Fruit fly (Drosophila melanogaster) whole organism, embryonic: Measurements from ENCODE around the gene CG45207.

Source experiments
- B-H1 ChIP-seq: fragments of 200-800 bp; sonication (Bioruptor generic); IDR thresholded peaks from 3 replicates; pipeline ENCODE4 v1.3.6; 2022; ENCODE audit warnings: missing biosample characterization, missing genetic modification characterization
- BtbVII ChIP-seq: fragments of 200-800 bp; sonication (Bioruptor generic); optimal IDR thresholded peaks from 3 replicates; lab custom pipeline; 2017; ENCODE audit warnings: missing biosample characterization, mild to moderate bottlenecking, missing genetic modification characterization
- CG11456 ChIP-seq: fragments of 200-800 bp; sonication (Bioruptor generic); IDR thresholded peaks from 3 replicates; pipeline ENCODE4 v1.3.6; 2022; ENCODE audit warnings: missing biosample characterization, missing genetic modification characterization
- CG11696 ChIP-seq: fragments of 200-800 bp; sonication (Bioruptor generic); IDR thresholded peaks from 2 replicates; pipeline ENCODE4 v1.3.6; 2022; ENCODE audit warnings: missing biosample characterization, missing genetic modification characterization
- CG12071 ChIP-seq: fragments of 200-800 bp; sonication (Bioruptor generic); optimal IDR thresholded peaks from 3 replicates; lab custom pipeline; 2018; ENCODE audit warnings: missing biosample characterization, mild to moderate bottlenecking, missing genetic modification characterization
- CG12155 ChIP-seq: fragments of 200-800 bp; sonication (Bioruptor generic); optimal IDR thresholded peaks from 3 replicates; lab custom pipeline; 2016; ENCODE audit warnings: missing biosample characterization, missing genetic modification characterization
- CG13775 ChIP-seq: fragments of 200-800 bp; sonication (Bioruptor generic); optimal IDR thresholded peaks from 3 replicates; lab custom pipeline; 2017; ENCODE audit warnings: missing biosample characterization, mild to moderate bottlenecking, missing genetic modification characterization
- CG15011 ChIP-seq: fragments of 200-800 bp; sonication (Bioruptor generic); optimal IDR thresholded peaks from 3 replicates; lab custom pipeline; 2018; ENCODE audit warnings: missing biosample characterization, mild to moderate bottlenecking, missing genetic modification characterization
- CG15073 ChIP-seq: fragments of 200-800 bp; sonication (Bioruptor generic); optimal IDR thresholded peaks from 2 replicates; lab custom pipeline; 2016; ENCODE audit warnings: missing biosample characterization, missing genetic modification characterization
- CG15601 ChIP-seq: fragments of 200-800 bp; sonication (Bioruptor generic); optimal IDR thresholded peaks from 3 replicates; lab custom pipeline; 2019; ENCODE audit warnings: missing biosample characterization, mild to moderate bottlenecking, missing genetic modification characterization, moderate library complexity
- CG16813 ChIP-seq: fragments of 200-800 bp; sonication (Bioruptor generic); IDR thresholded peaks from 3 replicates; pipeline ENCODE4 v1.3.6; 2022; ENCODE audit warnings: missing biosample characterization, missing genetic modification characterization; ENCODE audit not compliant: partially characterized antibody
- CG16863 ChIP-seq: fragments of 200-800 bp; sonication (Bioruptor generic); optimal IDR thresholded peaks from 3 replicates; lab custom pipeline; 2016; ENCODE audit warnings: missing biosample characterization, missing genetic modification characterization
- CG1792 ChIP-seq: fragments of 200-800 bp; sonication (Bioruptor generic); optimal IDR thresholded peaks from 2 replicates; lab custom pipeline; 2016; ENCODE audit warnings: missing biosample characterization, missing genetic modification characterization
- CG2889 ChIP-seq: fragments of 200-800 bp; sonication (Bioruptor generic); IDR thresholded peaks from 3 replicates; pipeline ENCODE4 v1.3.6; 2022; ENCODE audit warnings: missing biosample characterization, missing genetic modification characterization
- CG32767 ChIP-seq: fragments of 200-800 bp; sonication (Bioruptor generic); IDR thresholded peaks from 2 replicates; pipeline ENCODE4 v1.3.6; 2022; ENCODE audit warnings: missing biosample characterization, missing genetic modification characterization
- CG34224 ChIP-seq: fragments of 200-800 bp; sonication (Bioruptor generic); IDR thresholded peaks from 3 replicates; pipeline ENCODE4 v1.3.6; 2022; ENCODE audit warnings: missing biosample characterization, missing genetic modification characterization; ENCODE audit not compliant: partially characterized antibody
- CG3847 ChIP-seq: fragments of 200-800 bp; sonication (Bioruptor generic); IDR thresholded peaks from 2 replicates; pipeline ENCODE4 v1.3.6; 2022; ENCODE audit warnings: missing biosample characterization, missing genetic modification characterization
- CG4424 ChIP-seq: fragments of 200-800 bp; sonication (Bioruptor generic); optimal IDR thresholded peaks from 3 replicates; lab custom pipeline; 2016; ENCODE audit warnings: missing biosample characterization, missing genetic modification characterization
- CG8478 ChIP-seq: fragments of >200 bp; optimal IDR thresholded peaks from 2 replicates; lab custom pipeline; 2018
- CrebB ChIP-seq: fragments of 200-800 bp; sonication (Bioruptor generic); optimal IDR thresholded peaks from 3 replicates; lab custom pipeline; 2018; ENCODE audit warnings: missing biosample characterization, mild to moderate bottlenecking, missing genetic modification characterization
- Deaf1 ChIP-seq: fragments of 200-800 bp; optimal IDR thresholded peaks from 3 replicates; lab custom pipeline; 2019; ENCODE audit warnings: missing biosample characterization, mild to moderate bottlenecking, missing genetic modification characterization, moderate library complexity
- Dll ChIP-seq: fragments of 200-800 bp; sonication (Bioruptor generic); IDR thresholded peaks from 4 replicates; pipeline ENCODE4 v1.3.6; 2022; ENCODE audit warnings: missing biosample characterization, missing genetic modification characterization; ENCODE audit not compliant: partially characterized antibody
- Ets97D ChIP-seq: fragments of 200-800 bp; sonication (Bioruptor generic); optimal IDR thresholded peaks from 3 replicates; lab custom pipeline; 2016; ENCODE audit warnings: missing biosample characterization, missing genetic modification characterization
- Fer2 ChIP-seq: fragments of 200-800 bp; sonication (Bioruptor generic); optimal IDR thresholded peaks from 2 replicates; lab custom pipeline; 2018; ENCODE audit warnings: missing biosample characterization, mild to moderate bottlenecking, missing genetic modification characterization, moderate library complexity
- Hr78 ChIP-seq, 2 experiments: fragments of 200-800 bp in 1 of 2; fragments of >200 bp in 1 of 2; sonication (Bioruptor generic) in 1 of 2; optimal IDR thresholded peaks; 2 replicates each; lab custom pipeline; 2017 to 2019; ENCODE audit warnings: missing biosample characterization in 2 of 2, missing genetic modification characterization in 2 of 2, mild to moderate bottlenecking in 1 of 2, moderate library complexity in 1 of 2
- Lpt ChIP-seq: fragments of >200 bp; optimal IDR thresholded peaks from 2 replicates; lab custom pipeline; 2018; ENCODE audit warnings: missing biosample characterization, missing genetic modification characterization
- MBD-R2 ChIP-seq: fragments of 200-800 bp; sonication (Bioruptor generic); IDR thresholded peaks from 2 replicates; pipeline ENCODE4 v1.3.6; 2022; ENCODE audit warnings: missing biosample characterization, missing genetic modification characterization
- Mes4 ChIP-seq: fragments of 200-800 bp; sonication (Bioruptor generic); optimal IDR thresholded peaks from 2 replicates; lab custom pipeline; 2016; ENCODE audit warnings: missing biosample characterization, missing genetic modification characterization
- Myb ChIP-seq: fragments of 200-800 bp; sonication (Bioruptor generic); optimal IDR thresholded peaks from 2 replicates; lab custom pipeline; 2016; ENCODE audit warnings: missing biosample characterization, missing genetic modification characterization
- Scr ChIP-seq: fragments of 200-800 bp; sonication (Bioruptor generic); IDR thresholded peaks from 2 replicates; pipeline ENCODE4 v1.3.6; 2022; ENCODE audit warnings: missing biosample characterization, missing genetic modification characterization; ENCODE audit not compliant: partially characterized antibody
- Ssrp ChIP-seq: fragments of 200-800 bp; sonication (Bioruptor generic); optimal IDR thresholded peaks from 2 replicates; lab custom pipeline; 2018; ENCODE audit warnings: missing biosample characterization, mild to moderate bottlenecking, missing genetic modification characterization, moderate library complexity
- TFAM ChIP-seq: fragments of 200-800 bp; sonication (Bioruptor generic); optimal IDR thresholded peaks from 2 replicates; lab custom pipeline; 2017; ENCODE audit warnings: missing biosample characterization, missing genetic modification characterization, inconsistent platforms
- ash1 ChIP-seq: fragments of 200-800 bp; sonication (Bioruptor generic); optimal IDR thresholded peaks from 2 replicates; lab custom pipeline; 2018; ENCODE audit warnings: missing biosample characterization, mild to moderate bottlenecking, missing genetic modification characterization
- chinmo ChIP-seq: fragments of 200-800 bp; sonication (Bioruptor generic); IDR thresholded peaks from 4 replicates; pipeline ENCODE4 v1.3.6; 2022; ENCODE audit warnings: missing biosample characterization, missing genetic modification characterization; ENCODE audit not compliant: partially characterized antibody
- crc ChIP-seq: fragments of 200-800 bp; sonication (Bioruptor generic); optimal IDR thresholded peaks from 2 replicates; lab custom pipeline; 2016; ENCODE audit warnings: missing biosample characterization, missing genetic modification characterization
- cwo ChIP-seq: fragments of 200-800 bp; sonication (Bioruptor generic); optimal IDR thresholded peaks from 3 replicates; lab custom pipeline; 2017; ENCODE audit warnings: missing biosample characterization, missing genetic modification characterization, mild to moderate bottlenecking, moderate library complexity, missing genetic modification reagents
- fu2 ChIP-seq: fragments of 200-800 bp; sonication (Bioruptor generic); optimal IDR thresholded peaks from 2 replicates; lab custom pipeline; 2016; ENCODE audit warnings: missing biosample characterization, missing genetic modification characterization
- gcm ChIP-seq: fragments of 200-800 bp; sonication (Bioruptor generic); optimal IDR thresholded peaks from 2 replicates; lab custom pipeline; 2019; ENCODE audit warnings: missing biosample characterization, mild to moderate bottlenecking, missing genetic modification characterization, moderate library complexity
- gem ChIP-seq: fragments of 200-800 bp; sonication (Bioruptor generic); optimal IDR thresholded peaks from 2 replicates; lab custom pipeline; 2019; ENCODE audit warnings: missing biosample characterization, mild to moderate bottlenecking, missing genetic modification characterization, moderate library complexity
- gt ChIP-seq: fragments of 200-800 bp; sonication (Bioruptor generic); IDR thresholded peaks from 2 replicates; pipeline ENCODE4 v1.3.6; 2022; ENCODE audit warnings: missing biosample characterization, missing genetic modification characterization
- her ChIP-seq: fragments of 200-800 bp; sonication (Bioruptor generic); optimal IDR thresholded peaks from 2 replicates; lab custom pipeline; 2016; ENCODE audit warnings: missing biosample characterization, missing genetic modification characterization
- ind ChIP-seq: fragments of 200-800 bp; sonication (Bioruptor generic); optimal IDR thresholded peaks from 3 replicates; lab custom pipeline; 2016; ENCODE audit warnings: missing biosample characterization, missing genetic modification characterization
- jumu ChIP-seq: fragments of 200-800 bp; sonication (Bioruptor generic); optimal IDR thresholded peaks from 3 replicates; lab custom pipeline; 2016; ENCODE audit warnings: missing biosample characterization, missing genetic modification characterization
- kah ChIP-seq: fragments of 200-800 bp; sonication (Bioruptor generic); optimal IDR thresholded peaks from 2 replicates; lab custom pipeline; 2018; ENCODE audit warnings: missing biosample characterization, mild to moderate bottlenecking, missing genetic modification characterization
- klu ChIP-seq: fragments of 200-800 bp; sonication (Bioruptor generic); IDR thresholded peaks from 2 replicates; pipeline ENCODE4 v1.3.6; 2022; ENCODE audit warnings: missing biosample characterization, missing genetic modification characterization
- nerfin-1 ChIP-seq: fragments of 200-800 bp; sonication (Bioruptor generic); optimal IDR thresholded peaks from 3 replicates; lab custom pipeline; 2019; ENCODE audit warnings: missing biosample characterization, mild to moderate bottlenecking, missing genetic modification characterization, moderate library complexity
- pita ChIP-seq: fragments of 200-800 bp; sonication (Bioruptor generic); optimal IDR thresholded peaks from 2 replicates; lab custom pipeline; 2017; ENCODE audit warnings: missing biosample characterization, mild to moderate bottlenecking, missing genetic modification characterization
- salm ChIP-seq: fragments of 200-800 bp; sonication (Bioruptor generic); optimal IDR thresholded peaks from 2 replicates; lab custom pipeline; 2018; ENCODE audit warnings: missing biosample characterization, mild to moderate bottlenecking, missing genetic modification characterization
- ssp ChIP-seq: fragments of 200-800 bp; sonication (Bioruptor generic); IDR thresholded peaks from 2 replicates; pipeline ENCODE4 v1.3.6; 2022; ENCODE audit warnings: missing biosample characterization, missing genetic modification characterization
- tap ChIP-seq: fragments of 200-800 bp; optimal IDR thresholded peaks from 3 replicates; lab custom pipeline; 2019; ENCODE audit warnings: missing biosample characterization, mild to moderate bottlenecking, missing genetic modification characterization, moderate library complexity
- ttk ChIP-seq: fragments of 200-800 bp; sonication (Bioruptor generic); IDR thresholded peaks from 2 replicates; pipeline ENCODE4 v2.1.2; 2022; ENCODE audit warnings: missing biosample characterization, missing genetic modification characterization

CG45207 gene

DNA sequence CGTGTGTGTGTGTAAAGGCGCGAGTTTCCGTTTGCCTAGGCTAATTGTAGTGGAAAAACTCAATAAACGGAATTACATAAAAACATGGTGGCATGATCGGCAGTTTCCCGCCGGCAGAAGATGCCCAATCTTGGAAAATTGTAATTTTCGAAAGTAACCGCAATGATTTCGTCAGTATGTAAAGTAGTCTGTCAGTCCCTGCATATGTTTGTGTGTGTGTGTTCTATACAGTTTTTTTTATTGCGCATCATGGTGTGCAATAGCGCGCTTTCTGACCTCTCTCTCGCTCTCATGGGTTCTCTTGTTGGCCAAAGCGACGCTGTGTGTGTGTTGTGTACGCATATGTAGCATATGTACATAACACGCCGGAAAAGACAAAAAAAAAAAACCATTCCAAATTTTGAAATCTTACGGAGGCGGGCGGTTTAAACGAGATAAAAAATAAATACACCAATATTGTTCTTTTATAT is 19.2 kb upstream of the CG45207 start:
- TF ChIP-seq kah (GFP tag; lab: Kevin White, UChicago): peak; percentile 37
- TF ChIP-seq ash1 (GFP tag; lab: Kevin White, UChicago): no peak
- TF ChIP-seq CG1792 (GFP tag; lab: Kevin White, UChicago): peak; percentile 3
- no peak for TF ChIP-seq pita
- peak; percentile 39 for TF ChIP-seq CG12071
- no peak for TF ChIP-seq cwo (GFP tag; lab: Kevin White, UChicago)
- TF ChIP-seq tap (tag; lab: Kevin White, UChicago): no peak
- TF ChIP-seq CG12155 (GFP tag; lab: Kevin White, UChicago): peak; percentile 5
- TF ChIP-seq CG15073 (GFP tag; lab: Kevin White, UChicago): no peak
- no peak for TF ChIP-seq fu2 (GFP tag; lab: Kevin White, UChicago)
- TF ChIP-seq ind (GFP tag; lab: Kevin White, UChicago): no peak
- TF ChIP-seq Ssrp (tag; lab: Kevin White, UChicago): no peak
- no peak for TF ChIP-seq Hr78 (GFP tag; optimal IDR thresholded peaks at IDR 0.05; lab: Kevin White, UChicago)
- no peak for TF ChIP-seq Ets97D
- no peak for TF ChIP-seq gcm (GFP tag; lab: Kevin White, UChicago)
- TF ChIP-seq CG16863 (GFP tag; lab: Kevin White, UChicago): peak; percentile 51
- no peak for TF ChIP-seq ssp (GFP tag; lab: Robert Waterston, UW)
- peak; percentile 32 for TF ChIP-seq her (GFP tag; lab: Kevin White, UChicago)
- TF ChIP-seq Lpt (GFP tag; lab: Kevin White, UChicago): no peak
- TF ChIP-seq CG3847 (GFP tag; lab: Robert Waterston, UW): no peak
- TF ChIP-seq salm (tag; lab: Kevin White, UChicago): no peak
- TF ChIP-seq Scr (GFP tag; lab: Robert Waterston, UW): no peak
- TF ChIP-seq CG4424: peak; percentile 21
- peak; percentile 53 for TF ChIP-seq BtbVII (GFP tag; lab: Kevin White, UChicago)
- peak; percentile 35; the same call in 1 of the 2 replicates for TF ChIP-seq CG11696 (GFP tag; lab: Robert Waterston, UW)
- TF ChIP-seq TFAM (GFP tag; lab: Kevin White, UChicago): no peak
- TF ChIP-seq Myb (GFP tag; lab: Kevin White, UChicago): no peak
- TF ChIP-seq CG13775 (GFP tag; lab: Kevin White, UChicago): peak; percentile 39
- TF ChIP-seq gt (GFP tag; lab: Robert Waterston, UW): no peak
- peak; percentile 98 for TF ChIP-seq CG8478
- TF ChIP-seq Mes4 (GFP tag; lab: Kevin White, UChicago): peak; percentile 47
- TF ChIP-seq CG32767 (GFP tag; lab: Robert Waterston, UW): peak; percentile 67; the same call in 1 of the 2 replicates
- TF ChIP-seq jumu (GFP tag; lab: Kevin White, UChicago): no peak
- no peak for TF ChIP-seq Dll (GFP tag; lab: Robert Waterston, UW)
- TF ChIP-seq CG11456 (GFP tag; lab: Robert Waterston, UW): 0 out of 3 replicates have a peak, but pooled peaks have one; percentile 4
- peak; percentile 34; the same call in 1 of the 2 replicates for TF ChIP-seq MBD-R2
- TF ChIP-seq Deaf1 (tag; lab: Kevin White, UChicago): no peak
- no peak for TF ChIP-seq CG16813 (GFP tag; lab: Robert Waterston, UW)
- TF ChIP-seq chinmo (GFP tag; lab: Robert Waterston, UW): peak; percentile 89; the same call in 3 of the 4 replicates
- TF ChIP-seq nerfin-1 (tag; lab: Kevin White, UChicago): peak; percentile 62
- TF ChIP-seq B-H1 (GFP tag; lab: Robert Waterston, UW): peak; percentile 26; the same call in 1 of the 3 replicates
- TF ChIP-seq klu (GFP tag; lab: Robert Waterston, UW): no peak
- TF ChIP-seq crc (GFP tag; lab: Kevin White, UChicago): no peak
- TF ChIP-seq gem: peak; percentile 41
- no peak for TF ChIP-seq CG34224
- no peak for TF ChIP-seq CG2889 (GFP tag; lab: Robert Waterston, UW)
- TF ChIP-seq ttk: no peak
- peak; percentile 47 for TF ChIP-seq CG15601
- TF ChIP-seq CrebB: no peak
- peak; percentile 23 for TF ChIP-seq Fer2
- peak; percentile 23 for TF ChIP-seq CG15011 (GFP tag; lab: Kevin White, UChicago)
